Worm (Caenorhabditis elegans): ENCODE results near the gene R10F2.6.
A peak's percentile ranks its signal among the peaks of the same experiment; 100 is the strongest.

Gene R10F2.6

ce11 chrIII:2923012-2923411, 20.9 kb downstream of the R10F2.6 start, which contains the start of gene R10F2.4:
Gene R10F2.4, minus strand, starts transcription at chrIII:2923112.
- TF ChIP-seq T26A5.8 (tag; optimal IDR thresholded peaks at IDR 0.05): no peak
- no peak for TF ChIP-seq B0035.1 (tag; optimal IDR thresholded peaks at IDR 0.05)

ce11 chrIII:2920866-2921265, 23.0 kb downstream of the R10F2.6 start:
- TF ChIP-seq lin-54 (GFP tag; optimal IDR thresholded peaks at IDR 0.05) (no peak), B0035.1 (tag; optimal IDR thresholded peaks at IDR 0.05) (no peak), hmg-1.2 (GFP tag; IDR thresholded peaks at IDR 0.05) (peak; percentile 23; the same call in 1 of the 2 replicates)

ce11 chrIII:2920281-2920680, 23.6 kb downstream of the R10F2.6 start:
- TF ChIP-seq sptf-2 (GFP tag; optimal IDR thresholded peaks at IDR 0.05) (no peak), hmg-1.2 (GFP tag; IDR thresholded peaks at IDR 0.05) (peak; percentile 73), zfh-2 (GFP tag; conservative IDR thresholded peaks at IDR 0.05) (peak; percentile 25; the same call in 1 of the 2 replicates), ama-1 (optimal IDR thresholded peaks at IDR 0.05) (no peak), ama-1 (GFP tag; optimal IDR thresholded peaks at IDR 0.05) (no peak), ztf-25 (GFP tag; IDR thresholded peaks at IDR 0.05) (no peak)

- no peak for TF ChIP-seq lir-1 (GFP tag; conservative IDR thresholded peaks at IDR 0.05)
- no peak for TF ChIP-seq F10E7.11 (tag; optimal IDR thresholded peaks at IDR 0.05)
- no peak for TF ChIP-seq madf-6 (GFP tag; IDR thresholded peaks at IDR 0.05)
- TF ChIP-seq ceh-40 (GFP tag; IDR thresholded peaks at IDR 0.05): no peak
- TF ChIP-seq mcd-1 (GFP tag; IDR thresholded peaks at IDR 0.05): no peak
- TF ChIP-seq cebp-2 (GFP tag; IDR thresholded peaks at IDR 0.05): no peak
- TF ChIP-seq dox-1 (GFP tag; IDR thresholded peaks at IDR 0.05): no peak
- TF ChIP-seq nhr-90 (tag; optimal IDR thresholded peaks at IDR 0.05): no peak
- no peak for TF ChIP-seq Y67H2A.10 (GFP tag; conservative IDR thresholded peaks at IDR 0.05)
- no peak for TF ChIP-seq aptf-2 (GFP tag; conservative IDR thresholded peaks at IDR 0.05)
- no peak for TF ChIP-seq ceh-100 (GFP tag; IDR thresholded peaks at IDR 0.05)
- TF ChIP-seq aptf-3 (GFP tag; IDR thresholded peaks at IDR 0.05): no peak
- TF ChIP-seq snpc-1.3 (tag; optimal IDR thresholded peaks at IDR 0.05; ENCODE audit: insufficient read depth): no peak
- TF ChIP-seq ceh-79 (tag; optimal IDR thresholded peaks at IDR 0.05): no peak
- TF ChIP-seq madf-8 (GFP tag; conservative IDR thresholded peaks at IDR 0.05): no peak
- TF ChIP-seq somi-1 (GFP tag; optimal IDR thresholded peaks at IDR 0.05): no peak
- no peak for TF ChIP-seq hmg-1.2 (GFP tag; IDR thresholded peaks at IDR 0.05)
- TF ChIP-seq dpl-1 (GFP tag; optimal IDR thresholded peaks at IDR 0.05): no peak
Measured at ce11 chrIII:2918655-2919054, 25.2 kb downstream of the R10F2.6 start.

ce11 chrIII:2914029-2914428, 29.9 kb downstream of the R10F2.6 start:
- TF ChIP-seq snpc-1.3 (tag; optimal IDR thresholded peaks at IDR 0.05; ENCODE audit: insufficient read depth) (no peak), nhr-90 (tag; optimal IDR thresholded peaks at IDR 0.05) (no peak), egl-44 (GFP tag; IDR thresholded peaks at IDR 0.05) (no peak), unc-130 (GFP tag; optimal IDR thresholded peaks at IDR 0.05) (no peak), mcd-1 (GFP tag; IDR thresholded peaks at IDR 0.05) (no peak), sdz-38 (tag; optimal IDR thresholded peaks at IDR 0.05) (no peak), Y53G8AR.9 (GFP tag; conservative IDR thresholded peaks at IDR 0.05) (no peak), zim-3 (tag; optimal IDR thresholded peaks at IDR 0.05) (no peak), B0035.1 (tag; optimal IDR thresholded peaks at IDR 0.05) (no peak)

- TF ChIP-seq ceh-79 (tag; optimal IDR thresholded peaks at IDR 0.05): no peak
- no peak for TF ChIP-seq K11D2.4 (GFP tag; IDR thresholded peaks at IDR 0.05)
- no peak for TF ChIP-seq mcd-1 (GFP tag; IDR thresholded peaks at IDR 0.05)
- no peak for TF ChIP-seq nhr-27 (tag; optimal IDR thresholded peaks at IDR 0.05)
Measured at ce11 chrIII:2912916-2913315, 31.0 kb downstream of the R10F2.6 start.

Data from whole organism, young adult.